Fruit fly (Drosophila melanogaster): Measurements from ENCODE around the gene CG46525.

The CG46525 gene

DNA sequence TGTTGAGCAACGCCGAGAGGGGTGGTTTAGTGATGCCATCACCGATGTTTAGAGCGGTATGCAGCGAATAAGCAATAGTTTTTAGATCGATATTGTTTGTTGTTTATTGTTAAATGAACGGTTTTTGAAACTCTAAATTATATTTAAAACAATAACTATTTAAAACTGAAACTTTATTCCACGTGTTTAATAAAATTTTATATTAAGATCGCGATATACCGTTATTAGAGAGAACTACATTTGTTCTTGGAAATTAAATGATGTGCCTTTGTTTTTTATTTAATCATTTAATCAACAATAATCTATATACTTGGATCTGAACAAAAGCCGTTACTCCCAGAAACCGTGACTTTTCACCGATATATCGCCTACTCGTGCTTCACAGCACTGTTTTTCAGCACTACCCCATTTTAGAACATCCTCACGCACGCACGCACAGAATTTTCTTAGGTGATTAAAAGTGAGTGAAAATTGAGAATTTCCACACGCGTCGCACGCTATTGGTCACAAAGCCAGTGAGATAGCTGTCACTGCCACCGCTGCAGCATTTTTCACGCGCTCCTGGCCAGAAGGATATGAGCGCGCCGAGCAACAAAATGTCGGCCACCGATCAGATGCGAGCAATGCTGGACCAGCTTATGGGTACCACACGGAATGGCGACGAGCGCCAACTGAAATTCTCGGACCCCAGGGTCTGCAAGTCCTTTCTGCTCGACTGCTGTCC, 39.0 kb downstream of the CG46525 start, which contains the start of the genes U4-U6-60K and CG7564 (continued):
- no peak for TF ChIP-seq aop (GFP tag; IDR thresholded peaks at IDR 0.05)
- no peak for TF ChIP-seq CG11695 (GFP tag; IDR thresholded peaks at IDR 0.05)
- TF ChIP-seq Hey (tag; optimal IDR thresholded peaks at IDR 0.05) = no peak
- TF ChIP-seq MBD-R2 (GFP tag; IDR thresholded peaks at IDR 0.05) = 0 out of 2 replicates have a peak, but pooled peaks have one; percentile 27
- peak; percentile 63 for TF ChIP-seq CG2678 (tag; optimal IDR thresholded peaks at IDR 0.05)
- TF ChIP-seq CG43689 (GFP tag; IDR thresholded peaks at IDR 0.05) = no peak
- peak; percentile 53 for TF ChIP-seq pzg (GFP tag; optimal IDR thresholded peaks at IDR 0.05)
- TF ChIP-seq CG10209 (GFP tag; optimal IDR thresholded peaks at IDR 0.05) = peak; percentile 72
- TF ChIP-seq btn (GFP tag; optimal IDR thresholded peaks at IDR 0.05) = no peak
- TF ChIP-seq slbo (GFP tag; IDR thresholded peaks at IDR 0.05) = peak; percentile 77
- TF ChIP-seq sob (GFP tag; IDR thresholded peaks at IDR 0.05) = peak; percentile 81
- no peak for TF ChIP-seq CG11504 (tag; optimal IDR thresholded peaks at IDR 0.05)
- TF ChIP-seq B-H1 (GFP tag; IDR thresholded peaks at IDR 0.05) = no peak
- TF ChIP-seq stwl (tag; optimal IDR thresholded peaks at IDR 0.05) = peak; percentile 25
- TF ChIP-seq Atf-2 (GFP tag; optimal IDR thresholded peaks at IDR 0.05) = peak; percentile 32
- TF ChIP-seq ato (GFP tag; IDR thresholded peaks at IDR 0.05; ENCODE audit: partially characterized antibody) = peak; percentile 84
- TF ChIP-seq vfl (GFP tag; optimal IDR thresholded peaks at IDR 0.05) = peak; percentile 57
- TF ChIP-seq CG4328 (GFP tag; optimal IDR thresholded peaks at IDR 0.05) = peak; percentile 46
- TF ChIP-seq CG18599 (GFP tag; optimal IDR thresholded peaks at IDR 0.05) = peak; percentile 63
- TF ChIP-seq HmgZ (tag; optimal IDR thresholded peaks at IDR 0.05) = peak; percentile 61
- peak; percentile 40; the same call in 1 of the 2 replicates for TF ChIP-seq CG31224 (GFP tag; IDR thresholded peaks at IDR 0.05)
- no peak for TF ChIP-seq luna (GFP tag; optimal IDR thresholded peaks at IDR 0.05)
- peak; percentile 51 for TF ChIP-seq CG10366 (GFP tag; IDR thresholded peaks at IDR 0.05)
- peak; percentile 97 for TF ChIP-seq Opbp (GFP tag; IDR thresholded peaks at IDR 0.05; ENCODE audit: partially characterized antibody)
- peak; percentile 89 for TF ChIP-seq CG13287 (GFP tag; IDR thresholded peaks at IDR 0.05; ENCODE audit: partially characterized antibody)
- TF ChIP-seq usp (GFP tag; optimal IDR thresholded peaks at IDR 0.05) = no peak
- TF ChIP-seq sd (tag; optimal IDR thresholded peaks at IDR 0.05) = peak; percentile 68
- TF ChIP-seq nerfin-2 (GFP tag; IDR thresholded peaks at IDR 0.05; ENCODE audit: partially characterized antibody) = peak; percentile 96
- TF ChIP-seq CG17829 (tag; optimal IDR thresholded peaks at IDR 0.05) = peak; percentile 53
- peak; percentile 10; the same call in 2 of the 3 replicates for TF ChIP-seq Aef1 (GFP tag; IDR thresholded peaks at IDR 0.05)
- TF ChIP-seq zen2 (GFP tag; IDR thresholded peaks at IDR 0.05; ENCODE audit: partially characterized antibody) = peak; percentile 83
- TF ChIP-seq repo (GFP tag; optimal IDR thresholded peaks at IDR 0.05) = no peak
- 0 out of 3 replicates have a peak, but pooled peaks have one; percentile 47 for TF ChIP-seq CG7357 (GFP tag; IDR thresholded peaks at IDR 0.05)
- no peak for TF ChIP-seq croc (GFP tag; conservative IDR thresholded peaks at IDR 0.05)
- no peak for TF ChIP-seq gcm (GFP tag; optimal IDR thresholded peaks at IDR 0.05)
- no peak for TF ChIP-seq CG10431 (GFP tag; optimal IDR thresholded peaks at IDR 0.05)
- peak; percentile 32 for TF ChIP-seq D19B (GFP tag; optimal IDR thresholded peaks at IDR 0.05)
- peak; percentile 22 for TF ChIP-seq D (optimal IDR thresholded peaks at IDR 0.05)
- peak; percentile 46 for TF ChIP-seq D (GFP tag; optimal IDR thresholded peaks at IDR 0.05)
- TF ChIP-seq slou (GFP tag; optimal IDR thresholded peaks at IDR 0.05) = peak; percentile 70
- TF ChIP-seq Hmx (GFP tag; optimal IDR thresholded peaks at IDR 0.05) = peak; percentile 20
- peak; percentile 89 for TF ChIP-seq unc-4 (GFP tag; IDR thresholded peaks at IDR 0.05; ENCODE audit: partially characterized antibody)
- no peak for TF ChIP-seq CG15479 (GFP tag; optimal IDR thresholded peaks at IDR 0.05)
- TF ChIP-seq hb (GFP tag; IDR thresholded peaks at IDR 0.05; ENCODE audit: partially characterized antibody) = peak; percentile 98
- no peak for TF ChIP-seq sim (GFP tag; IDR thresholded peaks at IDR 0.05)
- TF ChIP-seq CG5953 (GFP tag; IDR thresholded peaks at IDR 0.05) = no peak
- no peak for TF ChIP-seq CG12071 (GFP tag; optimal IDR thresholded peaks at IDR 0.05)
- TF ChIP-seq Dll (GFP tag; IDR thresholded peaks at IDR 0.05; ENCODE audit: partially characterized antibody) = peak; percentile 95
- no peak for TF ChIP-seq cg (GFP tag; optimal IDR thresholded peaks at IDR 0.05)
